Fruit fly (Drosophila melanogaster): ENCODE data around the gene Gem3.

DNA sequence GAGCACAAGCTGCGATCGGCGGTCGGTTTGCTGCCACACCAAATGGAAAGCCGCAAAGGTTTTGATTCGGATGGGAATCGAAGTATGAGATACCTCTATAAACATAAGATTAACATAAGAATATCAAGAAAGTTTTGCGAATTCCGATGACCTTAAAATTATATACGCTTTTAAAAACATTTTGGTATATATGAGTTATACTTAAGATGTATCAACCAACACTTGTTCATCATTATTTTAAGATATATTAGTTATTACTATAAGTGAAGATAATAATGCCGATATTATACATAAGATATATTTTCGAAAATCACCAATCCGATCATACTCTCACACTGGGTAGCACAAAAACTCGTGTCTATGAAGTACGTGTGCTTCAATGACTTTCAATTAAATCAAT is 34.2 kb downstream of the Gem3 start:
- no peak for TF ChIP-seq Dll (optimal IDR thresholded peaks at IDR 0.05)
- TF ChIP-seq pan (optimal IDR thresholded peaks at IDR 0.05), result no peak
- no peak for TF ChIP-seq psq (optimal IDR thresholded peaks at IDR 0.05)
- TF ChIP-seq EcR (GFP tag; optimal IDR thresholded peaks at IDR 0.05), result no peak
- no peak for TF ChIP-seq CG8478 (optimal IDR thresholded peaks at IDR 0.05)
- no peak for TF ChIP-seq usp (GFP tag; optimal IDR thresholded peaks at IDR 0.05)

Measured in whole organism.